Worm (Caenorhabditis elegans): ENCODE data around the gene dnj-16.

The dnj-16 gene

DNA sequence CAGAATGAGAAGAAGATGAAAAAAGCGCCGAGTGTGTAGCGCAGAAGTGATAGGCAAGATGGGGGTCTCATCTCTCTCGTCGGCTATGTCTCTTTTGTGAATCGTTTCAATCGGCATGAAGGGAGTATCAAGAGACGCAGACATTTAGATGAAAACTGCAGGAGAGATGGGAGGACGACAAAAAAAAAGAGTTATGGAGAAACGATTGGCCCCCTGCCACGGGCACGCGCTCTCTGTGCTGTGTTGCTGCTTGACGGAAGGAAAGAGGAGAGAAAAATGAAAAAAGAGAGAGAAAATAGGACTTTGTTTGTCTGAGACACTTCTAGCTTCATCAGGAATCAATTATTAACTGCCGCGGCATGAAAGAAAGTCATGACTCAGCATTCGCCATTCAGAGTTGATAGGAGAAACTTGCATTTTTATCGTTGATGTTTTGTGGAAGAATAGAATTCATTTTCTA lies 32.8 kb downstream of the dnj-16 start (continued):
- TF ChIP-seq mep-1 (tag; optimal IDR thresholded peaks at IDR 0.05) (peak; percentile 93), ceh-82 (tag; optimal IDR thresholded peaks at IDR 0.05) (no peak), hif-1 (tag; optimal IDR thresholded peaks at IDR 0.05) (peak in 1 of 2 experiments; percentile 87), unc-62 (GFP tag; optimal IDR thresholded peaks at IDR 0.05 in 1 of 2) (peak in 1 of 2 experiments; percentile 99), unc-62 (tag; optimal IDR thresholded peaks at IDR 0.05) (no peak), saeg-2 (GFP tag; IDR thresholded peaks at IDR 0.05) (no peak), nhr-10 (tag; optimal IDR thresholded peaks at IDR 0.05) (peak; percentile 83), mdl-1 (tag; optimal IDR thresholded peaks at IDR 0.05) (peak; percentile 43 to 95), F37D6.2 (tag; optimal IDR thresholded peaks at IDR 0.05) (peak; percentile 65), unc-130 (GFP tag; optimal IDR thresholded peaks at IDR 0.05) (no peak), Y5F2A.4 (GFP tag; optimal IDR thresholded peaks at IDR 0.05) (no peak), ztf-11 (tag; optimal IDR thresholded peaks at IDR 0.05) (no peak), mxl-3 (GFP tag; optimal IDR thresholded peaks at IDR 0.05) (peak; percentile 80), nhr-6 (tag; optimal IDR thresholded peaks at IDR 0.05) (peak; percentile 73), zip-2 (tag; optimal IDR thresholded peaks at IDR 0.05) (no peak), R02D3.7 (tag; optimal IDR thresholded peaks at IDR 0.05) (no peak), snpc-4 (tag; optimal IDR thresholded peaks at IDR 0.05) (no peak), Y105C5A.15 (GFP tag; IDR thresholded peaks at IDR 0.05) (no peak), lin-39 (tag; optimal IDR thresholded peaks at IDR 0.05) (no peak), spr-1 (tag; optimal IDR thresholded peaks at IDR 0.05) (peak; percentile 36), aly-2 (tag; optimal IDR thresholded peaks at IDR 0.05) (no peak), dve-1 (tag; optimal IDR thresholded peaks at IDR 0.05; ENCODE audit: insufficient read depth) (peak; percentile 90), spr-3 (GFP tag; optimal IDR thresholded peaks at IDR 0.05) (no peak), pha-4 (GFP tag; IDR thresholded peaks at IDR 0.05) (peak; percentile 15; the same call in 1 of the 2 replicates), pha-4 (tag; optimal IDR thresholded peaks at IDR 0.05) (no peak), nhr-48 (tag; optimal IDR thresholded peaks at IDR 0.05) (peak; percentile 64), Y75B8A.6 (GFP tag; IDR thresholded peaks at IDR 0.05) (no peak), D1046.2 (GFP tag; IDR thresholded peaks at IDR 0.05) (no peak), nhr-102 (tag; optimal IDR thresholded peaks at IDR 0.05) (peak; percentile 4), sdz-12 (GFP tag; optimal IDR thresholded peaks at IDR 0.05) (no peak), arid-1 (GFP tag; conservative IDR thresholded peaks at IDR 0.05) (peak; percentile 72), attf-4 (tag; optimal IDR thresholded peaks at IDR 0.05) (no peak), zag-1 (tag; optimal IDR thresholded peaks at IDR 0.05) (no peak), ztf-7 (tag; optimal IDR thresholded peaks at IDR 0.05) (peak; percentile 39), hlh-30 (tag; optimal IDR thresholded peaks at IDR 0.05; ENCODE audit: insufficient read depth) (peak; percentile 91), T26A8.4 (GFP tag; IDR thresholded peaks at IDR 0.05) (peak; percentile 57), mdt-29 (GFP tag; IDR thresholded peaks at IDR 0.05) (no peak), ceh-20 (GFP tag; IDR thresholded peaks at IDR 0.05) (peak; percentile 91), nhr-28 (tag; optimal IDR thresholded peaks at IDR 0.05) (peak; percentile 91), zip-11 (GFP tag; IDR thresholded peaks at IDR 0.05) (no peak), jun-1 (tag; optimal IDR thresholded peaks at IDR 0.05) (peak; percentile 56), ceh-62 (tag; optimal IDR thresholded peaks at IDR 0.05) (no peak), daf-12 (tag; optimal IDR thresholded peaks at IDR 0.05) (no peak), vab-7 (GFP tag; IDR thresholded peaks at IDR 0.05) (no peak), lin-13 (GFP tag; optimal IDR thresholded peaks at IDR 0.05) (peak; percentile 45), ceh-32 (tag; optimal IDR thresholded peaks at IDR 0.05; ENCODE audit: poor library complexity) (peak; percentile 50), zfp-2 (tag; optimal IDR thresholded peaks at IDR 0.05) (peak; percentile 1), unc-39 (tag; optimal IDR thresholded peaks at IDR 0.05) (no peak), madf-5 (GFP tag; IDR thresholded peaks at IDR 0.05) (no peak), T20F7.1 (GFP tag; optimal IDR thresholded peaks at IDR 0.05) (peak; percentile 76), ceh-44 (GFP tag; IDR thresholded peaks at IDR 0.05) (no peak), dmd-6 (GFP tag; IDR thresholded peaks at IDR 0.05) (peak; percentile 89), F26F4.8 (GFP tag; conservative IDR thresholded peaks at IDR 0.05) (no peak)
